Worm (Caenorhabditis elegans) whole organism, L1 larva: ENCODE results near the gene cest-19.

Source experiments
- C16A3.4 ChIP-seq: fragments of 150-350 bp; optimal IDR thresholded peaks from 2 replicates; lab custom pipeline; 2014; ENCODE audit warnings: missing biosample characterization, missing genetic modification characterization
- C34B4.2 ChIP-seq: sonication (generic microtip); optimal IDR thresholded peaks from 2 replicates; lab custom pipeline; 2017; ENCODE audit warnings: mild to moderate bottlenecking, missing genetic modification characterization, missing compliant biosample characterization
- Y116A8C.19 ChIP-seq: sonication (generic microtip); optimal IDR thresholded peaks from 2 replicates; lab custom pipeline; 2016; ENCODE audit warnings: missing compliant biosample characterization, missing genetic modification characterization, borderline replicate concordance
- aha-1 ChIP-seq: fragments of 150-350 bp; optimal IDR thresholded peaks from 2 replicates; lab custom pipeline; 2014; ENCODE audit warnings: missing biosample characterization, missing genetic modification characterization
- blmp-1 ChIP-seq: fragments of 150-350 bp; optimal IDR thresholded peaks from 2 replicates; lab custom pipeline; 2014; ENCODE audit warnings: missing biosample characterization, missing genetic modification characterization
- ceh-63 ChIP-seq: fragments of 200-800 bp; sonication (Bioruptor generic); optimal IDR thresholded peaks from 2 replicates; lab custom pipeline; 2018; ENCODE audit warnings: mild to moderate bottlenecking, missing genetic modification characterization, missing compliant biosample characterization
- ceh-88 ChIP-seq: fragments of 200-800 bp; sonication (Bioruptor generic); IDR thresholded peaks from 2 replicates; pipeline ENCODE4 v1.3.6; 2022; ENCODE audit warnings: missing genetic modification characterization, missing compliant biosample characterization
- ces-1 ChIP-seq: fragments of 150-350 bp; optimal IDR thresholded peaks from 2 replicates; lab custom pipeline; 2014; ENCODE audit warnings: missing biosample characterization, missing genetic modification reagents, missing genetic modification characterization
- dpl-1 ChIP-seq, 3 experiments: fragments of 150-350 bp in 2 of 3; sonication (generic microtip) in 1 of 3; optimal IDR thresholded peaks; 2 replicates each; lab custom pipeline; 2014 to 2017; ENCODE audit warnings: missing biosample characterization in 3 of 3, missing genetic modification characterization in 3 of 3, missing genetic modification reagents in 3 of 3
- dsc-1 ChIP-seq: sonication (generic microtip); optimal IDR thresholded peaks from 2 replicates; lab custom pipeline; 2016; ENCODE audit warnings: mild to moderate bottlenecking, missing genetic modification characterization, missing compliant biosample characterization
- efl-1 ChIP-seq, 4 experiments: fragments of 150-350 bp; optimal IDR thresholded peaks in 3 of 4; peaks in 1 of 4; 1 replicate in 1 of 4; 2 replicates in 3 of 4; lab custom pipeline; 2014; ENCODE audit warnings: missing biosample characterization in 2 of 4, missing genetic modification characterization in 2 of 4, missing genetic modification reagents in 2 of 4
- egl-27 ChIP-seq, 2 experiments: fragments of 150-350 bp in 1 of 2; sonication (generic microtip); optimal IDR thresholded peaks; 3 replicates each; lab custom pipeline; 2017 to 2018; ENCODE audit warnings: missing biosample characterization in 2 of 2, missing genetic modification characterization in 2 of 2, missing genetic modification reagents in 2 of 2
- elt-3 ChIP-seq, 6 experiments: fragments of 150-350 bp in 1 of 6; sonication (generic microtip); optimal IDR thresholded peaks; 2 replicates each; lab custom pipeline; 2017 to 2018; ENCODE audit warnings: missing biosample characterization in 6 of 6, missing genetic modification characterization in 6 of 6, inconsistent platforms in 1 of 6
- fkh-10 ChIP-seq: sonication (generic microtip); optimal IDR thresholded peaks from 2 replicates; lab custom pipeline; 2017; ENCODE audit warnings: missing biosample characterization, missing genetic modification reagents, missing genetic modification characterization
- grh-1 ChIP-seq: fragments of 200-800 bp; sonication (Bioruptor generic); IDR thresholded peaks from 2 replicates; pipeline ENCODE4 v1.3.6; 2022; ENCODE audit warnings: missing genetic modification reagents, missing genetic modification characterization, missing compliant biosample characterization
- hpl-2 ChIP-seq: fragments of 150-350 bp; optimal IDR thresholded peaks from 2 replicates; lab custom pipeline; 2014; ENCODE audit warnings: missing biosample characterization, missing genetic modification reagents, missing genetic modification characterization
- jun-1 ChIP-seq: fragments of 150-350 bp; optimal IDR thresholded peaks from 2 replicates; lab custom pipeline; 2014; ENCODE audit warnings: missing biosample characterization, missing genetic modification reagents, missing genetic modification characterization
- lin-13 ChIP-seq: fragments of 150-350 bp; optimal IDR thresholded peaks from 2 replicates; lab custom pipeline; 2014; ENCODE audit warnings: missing biosample characterization, missing genetic modification reagents, missing genetic modification characterization
- lin-14 ChIP-seq: fragments of 200-800 bp; sonication (Bioruptor generic); optimal IDR thresholded peaks from 2 replicates; lab custom pipeline; 2018; ENCODE audit warnings: mild to moderate bottlenecking, missing genetic modification characterization, moderate library complexity, missing compliant biosample characterization
- lin-39 ChIP-seq: fragments of 150-350 bp; optimal IDR thresholded peaks from 2 replicates; lab custom pipeline; 2014; ENCODE audit warnings: missing biosample characterization, missing genetic modification reagents, missing genetic modification characterization
- mab-9 ChIP-seq: fragments of 200-800 bp; sonication (Bioruptor generic); IDR thresholded peaks from 2 replicates; pipeline ENCODE4 v1.3.6; 2022; ENCODE audit warnings: missing genetic modification reagents, missing genetic modification characterization, missing compliant biosample characterization
- mdl-1 ChIP-seq, 2 experiments: fragments of 150-350 bp; optimal IDR thresholded peaks; 2 replicates each; lab custom pipeline; 2014 to 2017; ENCODE audit warnings: missing biosample characterization in 2 of 2, missing genetic modification characterization in 2 of 2, inconsistent platforms in 1 of 2
- mef-2 ChIP-seq: fragments of 150-350 bp; optimal IDR thresholded peaks from 2 replicates; lab custom pipeline; 2014; ENCODE audit warnings: missing biosample characterization, missing genetic modification characterization
- mep-1 ChIP-seq: fragments of 150-350 bp; optimal IDR thresholded peaks from 2 replicates; lab custom pipeline; 2014; ENCODE audit warnings: missing biosample characterization, missing genetic modification characterization
- nhr-20 ChIP-seq: sonication (generic microtip); optimal IDR thresholded peaks from 2 replicates; lab custom pipeline; 2016; ENCODE audit warnings: mild to moderate bottlenecking, missing genetic modification characterization, missing compliant biosample characterization
- nhr-71 ChIP-seq: sonication (generic microtip); optimal IDR thresholded peaks from 2 replicates; lab custom pipeline; 2016; ENCODE audit warnings: mild to moderate bottlenecking, missing genetic modification characterization, moderate library complexity, missing compliant biosample characterization
- nhr-84 ChIP-seq: sonication (generic microtip); optimal IDR thresholded peaks from 2 replicates; lab custom pipeline; 2017; ENCODE audit warnings: missing biosample characterization, missing genetic modification characterization
- nhr-90 ChIP-seq: sonication (generic microtip); optimal IDR thresholded peaks from 2 replicates; lab custom pipeline; 2016; ENCODE audit warnings: mild to moderate bottlenecking, missing genetic modification characterization, missing compliant biosample characterization; ENCODE audit not compliant: poor library complexity
- pag-3 ChIP-seq: sonication (generic microtip); optimal IDR thresholded peaks from 2 replicates; lab custom pipeline; 2017; ENCODE audit warnings: missing genetic modification characterization, mild to moderate bottlenecking, missing compliant biosample characterization, antibody characterized with exemption, borderline replicate concordance; ENCODE audit not compliant: insufficient read depth
- rnt-1 ChIP-seq: sonication (generic microtip); optimal IDR thresholded peaks from 2 replicates; lab custom pipeline; 2016; ENCODE audit warnings: mild to moderate bottlenecking, missing genetic modification characterization, moderate library complexity, missing compliant biosample characterization
- snu-23 ChIP-seq: sonication (generic microtip); optimal IDR thresholded peaks from 2 replicates; lab custom pipeline; 2016; ENCODE audit warnings: missing genetic modification characterization, missing compliant biosample characterization
- sptf-1 ChIP-seq: fragments of 150-350 bp; optimal IDR thresholded peaks from 2 replicates; lab custom pipeline; 2014; ENCODE audit warnings: missing biosample characterization, missing genetic modification characterization
- sup-37 ChIP-seq: fragments of 200-800 bp; sonication (Bioruptor generic); optimal IDR thresholded peaks from 2 replicates; lab custom pipeline; 2018; ENCODE audit warnings: mild to moderate bottlenecking, missing genetic modification characterization, missing compliant biosample characterization
- tbx-2 ChIP-seq: sonication (generic microtip); optimal IDR thresholded peaks from 2 replicates; lab custom pipeline; 2016; ENCODE audit warnings: missing genetic modification characterization, missing compliant biosample characterization
- unc-130 ChIP-seq: fragments of 150-350 bp; optimal IDR thresholded peaks from 2 replicates; lab custom pipeline; 2017; ENCODE audit warnings: missing biosample characterization, missing genetic modification characterization, inconsistent platforms
- unc-30 ChIP-seq: sonication (generic microtip); optimal IDR thresholded peaks from 2 replicates; lab custom pipeline; 2017; ENCODE audit warnings: missing biosample characterization, missing genetic modification characterization
- unc-86 ChIP-seq: sonication (generic microtip); optimal IDR thresholded peaks from 2 replicates; lab custom pipeline; 2016; ENCODE audit warnings: missing genetic modification characterization, missing compliant biosample characterization
- xbp-1 ChIP-seq: sonication (generic microtip); optimal IDR thresholded peaks from 2 replicates; lab custom pipeline; 2016; ENCODE audit warnings: missing genetic modification characterization, missing compliant biosample characterization
- ztf-4 ChIP-seq: fragments of 150-350 bp; optimal IDR thresholded peaks from 2 replicates; lab custom pipeline; 2014; ENCODE audit warnings: missing biosample characterization, missing genetic modification characterization

cest-19 gene

DNA sequence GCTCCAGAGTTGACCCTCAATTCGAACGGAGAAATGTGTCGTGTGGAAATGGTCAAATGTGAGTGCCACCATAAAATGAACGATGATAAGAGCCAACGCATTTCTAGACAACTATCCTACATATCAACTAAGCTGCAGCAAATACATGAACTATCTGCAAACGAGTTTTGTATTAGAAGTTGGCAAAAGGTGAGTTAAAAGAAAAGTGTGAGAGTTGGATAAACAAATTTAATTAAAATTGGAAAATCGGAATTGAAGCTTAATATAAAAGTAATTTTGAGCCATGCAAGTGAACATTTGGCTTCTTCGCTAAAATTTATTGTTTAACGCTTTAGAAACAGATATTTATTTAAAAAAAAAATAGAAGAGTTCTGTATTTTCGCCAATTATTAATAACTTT lies at the start of gene cest-19:
TSS of gene cest-19 (minus strand) at position 101 of the 400 bp plus-strand sequence.
- no peak for TF ChIP-seq mdl-1 (tag; optimal IDR thresholded peaks at IDR 0.05; lab: Kevin White, UChicago)
- TF ChIP-seq mep-1 = no peak
- TF ChIP-seq fkh-10 = no peak
- TF ChIP-seq mef-2 (tag; lab: Kevin White, UChicago) = no peak
- TF ChIP-seq C16A3.4 (tag; lab: Kevin White, UChicago) = no peak
- TF ChIP-seq Y116A8C.19 (tag; lab: Kevin White, UChicago) = no peak
- TF ChIP-seq pag-3 (tag; lab: Kevin White, UChicago) = no peak
- no peak for TF ChIP-seq rnt-1 (tag; lab: Kevin White, UChicago)
- TF ChIP-seq ceh-63 (GFP tag; lab: Kevin White, UChicago) = no peak
- no peak for TF ChIP-seq blmp-1 (tag; lab: Kevin White, UChicago)
- no peak for TF ChIP-seq snu-23 (GFP tag; lab: Kevin White, UChicago)
- no peak for TF ChIP-seq unc-86 (tag; lab: Kevin White, UChicago)
- TF ChIP-seq dsc-1 = no peak
- TF ChIP-seq sptf-1 (tag; lab: Kevin White, UChicago) = no peak

- no peak for TF ChIP-seq C34B4.2 (tag; lab: Kevin White, UChicago)
- TF ChIP-seq egl-27 (tag; optimal IDR thresholded peaks at IDR 0.05; lab: Kevin White, UChicago) = no peak
- TF ChIP-seq grh-1 = no peak
- TF ChIP-seq aha-1 = no peak
- no peak for TF ChIP-seq efl-1 (optimal IDR thresholded peaks at IDR 0.05; lab: Kevin White, UChicago)
- no peak for TF ChIP-seq efl-1 (GFP tag; optimal IDR thresholded peaks at IDR 0.05 in 1 of 2; lab: Kevin White, UChicago)
- TF ChIP-seq dpl-1 (GFP tag; optimal IDR thresholded peaks at IDR 0.05; lab: Kevin White, UChicago) = no peak
- TF ChIP-seq dsc-1 = no peak
- TF ChIP-seq blmp-1 (tag; lab: Kevin White, UChicago) = no peak
- TF ChIP-seq nhr-20 = no peak
- TF ChIP-seq C16A3.4 (tag; lab: Kevin White, UChicago) = no peak
- no peak for TF ChIP-seq elt-3 (tag; optimal IDR thresholded peaks at IDR 0.05; lab: Kevin White, UChicago)
- TF ChIP-seq sptf-1 (tag; lab: Kevin White, UChicago) = no peak
- TF ChIP-seq nhr-90 = no peak
- no peak for TF ChIP-seq sup-37 (GFP tag; lab: Kevin White, UChicago)
- TF ChIP-seq ceh-63 (GFP tag; lab: Kevin White, UChicago) = no peak
- no peak for TF ChIP-seq ztf-4 (tag; lab: Kevin White, UChicago)
- no peak for TF ChIP-seq xbp-1
Observed at ce11 chrX:7085067-7085466, 49.2 kb upstream of the cest-19 start, which contains the start of gene Y1B5A.1. Gene Y1B5A.1, plus strand, starts transcription at chrX:7085367.

- TF ChIP-seq unc-130 (no peak), hpl-2 (GFP tag; lab: Kevin White, UChicago) (no peak), ceh-63 (GFP tag; lab: Kevin White, UChicago) (no peak), xbp-1 (peak; percentile 34), unc-30 (no peak), C16A3.4 (tag; lab: Kevin White, UChicago) (no peak), ceh-88 (GFP tag; lab: Robert Waterston, UW) (no peak), lin-14 (GFP tag; lab: Kevin White, UChicago) (peak; percentile 83), nhr-71 (tag; lab: Kevin White, UChicago) (peak; percentile 54), lin-13 (GFP tag; lab: Kevin White, UChicago) (no peak), rnt-1 (tag; lab: Kevin White, UChicago) (peak; percentile 57), nhr-84 (tag; lab: Kevin White, UChicago) (no peak), tbx-2 (no peak), sptf-1 (tag; lab: Kevin White, UChicago) (no peak), efl-1 (optimal IDR thresholded peaks at IDR 0.05; lab: Kevin White, UChicago) (no peak), efl-1 (GFP tag; optimal IDR thresholded peaks at IDR 0.05 in 1 of 2; lab: Kevin White, UChicago) (peak in 1 of 2 experiments; percentile 83), ces-1 (GFP tag; lab: Kevin White, UChicago) (no peak), lin-39 (peak; percentile 80), mab-9 (GFP tag; lab: Robert Waterston, UW) (no peak), jun-1 (tag; lab: Kevin White, UChicago) (no peak)
Observed at ce11 chrX:7076485-7076884, 40.6 kb upstream of the cest-19 start.
